Worm (Caenorhabditis elegans) whole organism, late embryonic: ENCODE measurements around the gene clh-4.
A peak's percentile ranks its signal among the peaks of the same experiment; 100 is the strongest.

Experiments
- F13H6.1 ChIP-seq: sonication (generic microtip); optimal IDR thresholded peaks from 2 replicates; lab custom pipeline; 2016; ENCODE audit warnings: missing genetic modification characterization, missing compliant biosample characterization
- K02D7.2 ChIP-seq: sonication (generic microtip); optimal IDR thresholded peaks from 2 replicates; lab custom pipeline; 2017; ENCODE audit warnings: mild to moderate bottlenecking, missing genetic modification characterization, missing compliant biosample characterization
- T23F11.4 ChIP-seq: fragments of 200-800 bp; sonication (Bioruptor generic); optimal IDR thresholded peaks from 2 replicates; lab custom pipeline; 2018; ENCODE audit warnings: mild to moderate bottlenecking, missing genetic modification characterization, missing compliant biosample characterization
- ahr-1 ChIP-seq: sonication (generic microtip); optimal IDR thresholded peaks from 2 replicates; lab custom pipeline; 2016; ENCODE audit warnings: missing genetic modification characterization, missing compliant biosample characterization
- ama-1 ChIP-seq: fragments of 150-350 bp; optimal IDR thresholded peaks from 2 replicates; lab custom pipeline; 2014
- ceh-14 ChIP-seq: sonication (generic microtip); optimal IDR thresholded peaks from 2 replicates; lab custom pipeline; 2016; ENCODE audit warnings: missing genotype, missing genetic modification characterization, missing compliant biosample characterization
- ceh-24 ChIP-seq: sonication (generic microtip); optimal IDR thresholded peaks from 2 replicates; lab custom pipeline; 2016; ENCODE audit warnings: mild to moderate bottlenecking, missing genetic modification characterization, missing compliant biosample characterization
- ceh-30 ChIP-seq: fragments of 150-350 bp; optimal IDR thresholded peaks from 2 replicates; lab custom pipeline; 2014; ENCODE audit warnings: missing biosample characterization, missing genetic modification characterization
- ceh-31 ChIP-seq: sonication (generic microtip); optimal IDR thresholded peaks from 2 replicates; lab custom pipeline; 2016; ENCODE audit warnings: missing genetic modification characterization, missing compliant biosample characterization
- ceh-45 ChIP-seq: fragments of 200-800 bp; sonication (Bioruptor generic); IDR thresholded peaks from 2 replicates; pipeline ENCODE4 v1.3.6; 2022; ENCODE audit warnings: missing genetic modification reagents, missing genetic modification characterization, missing compliant biosample characterization
- ceh-48 ChIP-seq: sonication (generic microtip); optimal IDR thresholded peaks from 2 replicates; lab custom pipeline; 2016; ENCODE audit warnings: missing genetic modification characterization, inconsistent platforms, missing compliant biosample characterization
- che-1 ChIP-seq: sonication (generic microtip); optimal IDR thresholded peaks from 2 replicates; lab custom pipeline; 2016; ENCODE audit warnings: mild to moderate bottlenecking, missing genetic modification characterization, missing compliant biosample characterization
- elt-2 ChIP-seq: sonication (generic microtip); optimal IDR thresholded peaks from 2 replicates; lab custom pipeline; 2016; ENCODE audit warnings: missing genetic modification reagents, missing genetic modification characterization, missing compliant biosample characterization
- elt-4 ChIP-seq: sonication (generic microtip); optimal IDR thresholded peaks from 2 replicates; lab custom pipeline; 2016; ENCODE audit warnings: missing genetic modification characterization, missing compliant biosample characterization
- ets-4 ChIP-seq: sonication (generic microtip); optimal IDR thresholded peaks from 2 replicates; lab custom pipeline; 2016; ENCODE audit warnings: missing genetic modification characterization, missing compliant biosample characterization
- eyg-1 ChIP-seq: sonication (generic microtip); optimal IDR thresholded peaks from 2 replicates; lab custom pipeline; 2016; ENCODE audit warnings: missing genotype, missing genetic modification characterization, missing compliant biosample characterization
- fax-1 ChIP-seq: sonication (generic microtip); optimal IDR thresholded peaks from 2 replicates; lab custom pipeline; 2016; ENCODE audit warnings: missing genotype, missing genetic modification characterization, missing compliant biosample characterization
- fkh-10 ChIP-seq: fragments of 150-350 bp; optimal IDR thresholded peaks from 2 replicates; lab custom pipeline; 2014; ENCODE audit warnings: missing biosample characterization, missing genetic modification reagents, missing genetic modification characterization
- fkh-6 ChIP-seq: sonication (generic microtip); optimal IDR thresholded peaks from 2 replicates; lab custom pipeline; 2016; ENCODE audit warnings: missing genetic modification characterization, missing compliant biosample characterization
- gmeb-2 ChIP-seq: sonication (generic microtip); optimal IDR thresholded peaks from 2 replicates; lab custom pipeline; 2016; ENCODE audit warnings: missing genetic modification characterization, inconsistent platforms, missing compliant biosample characterization
- hlh-13 ChIP-seq: fragments of 200-800 bp; sonication (Bioruptor generic); optimal IDR thresholded peaks from 2 replicates; lab custom pipeline; 2018; ENCODE audit warnings: mild to moderate bottlenecking, missing genetic modification characterization, missing compliant biosample characterization
- hlh-30 ChIP-seq: sonication (generic microtip); optimal IDR thresholded peaks from 2 replicates; lab custom pipeline; 2017; ENCODE audit warnings: antibody characterized with exemption, missing genetic modification characterization, missing compliant biosample characterization; ENCODE audit not compliant: insufficient read depth
- hlh-6 ChIP-seq: sonication (generic microtip); optimal IDR thresholded peaks from 2 replicates; lab custom pipeline; 2016; ENCODE audit warnings: missing genotype, missing genetic modification characterization, missing compliant biosample characterization
- hlh-8 ChIP-seq: sonication (generic microtip); optimal IDR thresholded peaks from 2 replicates; lab custom pipeline; 2016; ENCODE audit warnings: missing genotype, missing genetic modification characterization, missing compliant biosample characterization
- lim-6 ChIP-seq: sonication (generic microtip); optimal IDR thresholded peaks from 2 replicates; lab custom pipeline; 2016; ENCODE audit warnings: missing genetic modification characterization, missing compliant biosample characterization
- lin-11 ChIP-seq: fragments of 200-800 bp; sonication (Bioruptor generic); optimal IDR thresholded peaks from 2 replicates; lab custom pipeline; 2018; ENCODE audit warnings: mild to moderate bottlenecking, missing genetic modification characterization, missing compliant biosample characterization
- mec-3 ChIP-seq: sonication (generic microtip); optimal IDR thresholded peaks from 2 replicates; lab custom pipeline; 2016; ENCODE audit warnings: borderline replicate concordance, missing genetic modification characterization, missing compliant biosample characterization
- pag-3 ChIP-seq: sonication (generic microtip); optimal IDR thresholded peaks from 2 replicates; lab custom pipeline; 2016; ENCODE audit warnings: missing compliant biosample characterization, missing genetic modification characterization, borderline replicate concordance
- pha-2 ChIP-seq: sonication (generic microtip); optimal IDR thresholded peaks from 2 replicates; lab custom pipeline; 2017; ENCODE audit warnings: mild to moderate bottlenecking, missing genetic modification characterization, missing compliant biosample characterization
- rnt-1 ChIP-seq: sonication (generic microtip); optimal IDR thresholded peaks from 2 replicates; lab custom pipeline; 2016; ENCODE audit warnings: missing genetic modification characterization, missing compliant biosample characterization
- sox-4 ChIP-seq: sonication (generic microtip); optimal IDR thresholded peaks from 2 replicates; lab custom pipeline; 2017; ENCODE audit warnings: mild to moderate bottlenecking, missing genetic modification characterization, inconsistent platforms, missing compliant biosample characterization
- tbx-7 ChIP-seq: sonication (generic microtip); optimal IDR thresholded peaks from 2 replicates; lab custom pipeline; 2016; ENCODE audit warnings: missing genotype, missing genetic modification characterization, missing compliant biosample characterization
- ttx-3 ChIP-seq: sonication (generic microtip); optimal IDR thresholded peaks from 2 replicates; lab custom pipeline; 2016; ENCODE audit warnings: missing genetic modification reagents, missing genetic modification characterization, missing compliant biosample characterization
- unc-3 ChIP-seq, 2 experiments: fragments of 200-800 bp in 1 of 2; sonication (Bioruptor generic) in 1 of 2; sonication (generic microtip) in 1 of 2; conservative IDR thresholded peaks in 1 of 2; optimal IDR thresholded peaks in 1 of 2; 2 replicates each; pipeline versions ENCODE4 v1.3.6 to Lab custom; 2016 to 2022; ENCODE audit warnings: missing compliant biosample characterization in 2 of 2, missing genetic modification characterization in 2 of 2, missing genetic modification reagents in 1 of 2
- unc-42 ChIP-seq: sonication (generic microtip); optimal IDR thresholded peaks from 2 replicates; lab custom pipeline; 2016; ENCODE audit warnings: missing genotype, missing genetic modification characterization, missing compliant biosample characterization
- unc-55 ChIP-seq: sonication (generic microtip); optimal IDR thresholded peaks from 2 replicates; lab custom pipeline; 2017; ENCODE audit warnings: missing biosample characterization, missing genetic modification reagents, missing genetic modification characterization
- unc-86 ChIP-seq: sonication (generic microtip); optimal IDR thresholded peaks from 2 replicates; lab custom pipeline; 2016; ENCODE audit warnings: missing genetic modification characterization, missing compliant biosample characterization
- ztf-16 ChIP-seq: sonication (generic microtip); optimal IDR thresholded peaks from 2 replicates; lab custom pipeline; 2017; ENCODE audit warnings: missing genetic modification characterization, missing compliant biosample characterization

clh-4 gene

DNA sequence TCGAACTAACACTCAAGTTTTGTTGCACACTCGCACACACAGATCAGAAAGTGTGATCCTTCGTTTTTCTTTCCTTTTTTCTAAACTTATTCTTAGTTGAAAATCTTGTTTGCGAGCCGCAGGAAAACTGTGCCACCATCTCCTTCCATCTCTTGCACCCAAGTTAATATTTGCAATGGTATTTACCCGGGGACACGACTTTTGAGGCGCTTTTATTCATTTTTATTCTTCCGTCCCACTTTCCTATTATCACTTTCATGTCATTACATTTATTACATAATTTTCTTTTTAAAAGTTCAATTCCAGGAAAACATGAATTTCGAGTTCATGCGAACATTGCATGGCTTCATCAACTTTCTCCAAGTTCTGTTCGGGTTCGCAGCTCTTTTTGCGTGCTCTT is 14.7 kb upstream of the clh-4 start, which contains the start of gene F09F9.1:
Gene F09F9.1, plus strand, starts transcription at position 301 of the 400 bp plus-strand sequence.
- no peak for TF ChIP-seq ceh-14 (tag; lab: Kevin White, UChicago)
- no peak for TF ChIP-seq lim-6 (tag; lab: Kevin White, UChicago)
- no peak for TF ChIP-seq fax-1 (tag; lab: Kevin White, UChicago)
- no peak for TF ChIP-seq tbx-7 (tag; lab: Kevin White, UChicago)
- TF ChIP-seq hlh-6 (tag; lab: Kevin White, UChicago), result no peak
- TF ChIP-seq ceh-48 (tag; lab: Kevin White, UChicago), result no peak
- no peak for TF ChIP-seq hlh-13 (GFP tag; lab: Kevin White, UChicago)
- TF ChIP-seq K02D7.2 (tag; lab: Kevin White, UChicago), result no peak
- no peak for TF ChIP-seq hlh-8 (tag; lab: Kevin White, UChicago)
- TF ChIP-seq ceh-31, result no peak
- no peak for TF ChIP-seq elt-4
- TF ChIP-seq ztf-16 (tag; lab: Kevin White, UChicago), result no peak
- no peak for TF ChIP-seq ahr-1 (tag; lab: Kevin White, UChicago)
- no peak for TF ChIP-seq che-1 (tag; lab: Kevin White, UChicago)
- no peak for TF ChIP-seq elt-2 (tag; lab: Kevin White, UChicago)
- TF ChIP-seq ets-4 (tag; lab: Kevin White, UChicago), result no peak
- TF ChIP-seq unc-42 (tag; lab: Kevin White, UChicago), result no peak
- no peak for TF ChIP-seq fkh-10
- no peak for TF ChIP-seq ceh-45 (GFP tag; lab: Robert Waterston, UW)
- TF ChIP-seq unc-3 (GFP tag; conservative IDR thresholded peaks at IDR 0.05; lab: Robert Waterston, UW), result no peak
- no peak for TF ChIP-seq unc-3 (tag; optimal IDR thresholded peaks at IDR 0.05; lab: Kevin White, UChicago)

DNA sequence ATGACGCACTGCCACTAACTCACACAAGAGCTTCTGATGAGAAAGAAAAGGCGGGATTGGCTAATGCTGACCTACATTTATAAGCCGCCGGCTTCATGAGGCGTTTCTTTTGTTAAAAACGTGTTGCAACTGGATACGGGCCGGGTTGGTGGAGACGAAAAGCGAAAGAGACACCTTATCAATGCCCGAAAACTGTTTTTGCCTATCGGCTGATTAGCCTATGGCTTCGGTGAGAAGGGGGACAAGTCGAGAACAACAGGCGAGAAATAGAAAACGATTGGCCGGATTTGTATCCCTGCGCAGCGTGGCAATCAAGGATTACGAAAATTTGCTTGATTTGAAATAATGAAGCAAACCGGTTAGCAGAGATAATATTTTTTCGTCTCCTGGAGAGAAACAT is 11.0 kb upstream of the clh-4 start, which contains the start of gene F09F9.2:
Gene F09F9.2, minus strand, starts transcription at position 25 of the 400 bp plus-strand sequence.
- TF ChIP-seq eyg-1 (tag; lab: Kevin White, UChicago), result no peak
- no peak for TF ChIP-seq ttx-3 (tag; lab: Kevin White, UChicago)
- no peak for TF ChIP-seq unc-3 (GFP tag; conservative IDR thresholded peaks at IDR 0.05; lab: Robert Waterston, UW)
- no peak for TF ChIP-seq unc-3 (tag; optimal IDR thresholded peaks at IDR 0.05; lab: Kevin White, UChicago)
- TF ChIP-seq gmeb-2 (tag; lab: Kevin White, UChicago), result no peak
- TF ChIP-seq hlh-8 (tag; lab: Kevin White, UChicago), result no peak
- TF ChIP-seq ceh-30 (tag; lab: Kevin White, UChicago), result no peak
- no peak for TF ChIP-seq ama-1 (lab: Kevin White, UChicago)
- TF ChIP-seq, all 69 proteins: peak for 0

- TF ChIP-seq unc-86, result no peak
- TF ChIP-seq unc-55 (GFP tag; lab: Kevin White, UChicago), result peak; percentile 59
Measured at ce11 chrX:4109970-4110369, 9.6 kb upstream of the clh-4 start.

- no peak for TF ChIP-seq unc-3 (GFP tag; conservative IDR thresholded peaks at IDR 0.05; lab: Robert Waterston, UW)
- TF ChIP-seq unc-3 (tag; optimal IDR thresholded peaks at IDR 0.05; lab: Kevin White, UChicago), result no peak
- TF ChIP-seq ceh-45 (GFP tag; lab: Robert Waterston, UW), result no peak
- TF ChIP-seq hlh-8 (tag; lab: Kevin White, UChicago), result peak; percentile 11
Measured at ce11 chrX:4106896-4107505, 6.6 kb upstream of the clh-4 start, which contains the start of gene R02E4.2. TSS of gene R02E4.2 (plus strand) at chrX:4107455.

ce11 chrX:4104435-4104834 is 4.1 kb upstream of the clh-4 start, which contains the start of gene R02E4.1:
TSS of gene R02E4.1 (minus strand) at chrX:4104535.
- TF ChIP-seq pha-2 (no peak), lin-11 (tag; lab: Kevin White, UChicago) (no peak), F13H6.1 (tag; lab: Kevin White, UChicago) (no peak), ceh-24 (tag; lab: Kevin White, UChicago) (no peak), fkh-6 (tag; lab: Kevin White, UChicago) (no peak), tbx-7 (tag; lab: Kevin White, UChicago) (no peak), ztf-16 (tag; lab: Kevin White, UChicago) (no peak), ceh-48 (tag; lab: Kevin White, UChicago) (no peak), hlh-30 (tag; lab: Kevin White, UChicago) (no peak), eyg-1 (tag; lab: Kevin White, UChicago) (no peak), pag-3 (tag; lab: Kevin White, UChicago) (no peak), K02D7.2 (tag; lab: Kevin White, UChicago) (no peak), mec-3 (no peak), ets-4 (tag; lab: Kevin White, UChicago) (no peak), T23F11.4 (GFP tag; lab: Kevin White, UChicago) (no peak), rnt-1 (tag; lab: Kevin White, UChicago) (no peak), sox-4 (tag; lab: Kevin White, UChicago) (no peak), fax-1 (tag; lab: Kevin White, UChicago) (no peak)
